Fruit fly (Drosophila melanogaster): Measurements from ENCODE around the gene Cyp6d5.

The Cyp6d5 gene

dm6 chr3R:14031531-14032414 is 2.7 kb downstream of the Cyp6d5 start, which contains the start of the genes rdx and CG3061 (continued):
- TF ChIP-seq unpg (GFP tag; optimal IDR thresholded peaks at IDR 0.05): peak; percentile 30
- TF ChIP-seq CG3847 (GFP tag; IDR thresholded peaks at IDR 0.05): peak; percentile 70
- TF ChIP-seq CG18619 (GFP tag; optimal IDR thresholded peaks at IDR 0.05): peak; percentile 40
- peak; percentile 33 for TF ChIP-seq tap (tag; optimal IDR thresholded peaks at IDR 0.05)
- TF ChIP-seq Aef1 (GFP tag; IDR thresholded peaks at IDR 0.05): peak; percentile 44; the same call in 2 of the 3 replicates
- peak; percentile 28; the same call in 1 of the 2 replicates for TF ChIP-seq sisA (GFP tag; IDR thresholded peaks at IDR 0.05)
- no peak for TF ChIP-seq ro (GFP tag; IDR thresholded peaks at IDR 0.05)
- no peak for TF ChIP-seq Ets97D (GFP tag; optimal IDR thresholded peaks at IDR 0.05)
- 0 out of 2 replicates have a peak, but pooled peaks have one; percentile 6 for TF ChIP-seq ranshi (GFP tag; IDR thresholded peaks at IDR 0.05)
- peak; percentile 19; the same call in 1 of the 2 replicates for TF ChIP-seq amos (GFP tag; IDR thresholded peaks at IDR 0.05; ENCODE audit: partially characterized antibody)
- no peak for TF ChIP-seq psq (GFP tag; optimal IDR thresholded peaks at IDR 0.05)
- no peak for TF ChIP-seq NC2α (GFP tag; optimal IDR thresholded peaks at IDR 0.05)
- TF ChIP-seq CG30431 (GFP tag; optimal IDR thresholded peaks at IDR 0.05): peak; percentile 31
- TF ChIP-seq sd (tag; optimal IDR thresholded peaks at IDR 0.05): no peak
- TF ChIP-seq CG15479 (GFP tag; optimal IDR thresholded peaks at IDR 0.05): peak; percentile 84
- no peak for TF ChIP-seq bab2 (GFP tag; optimal IDR thresholded peaks at IDR 0.05)
- TF ChIP-seq salm (tag; optimal IDR thresholded peaks at IDR 0.05): no peak
- no peak for TF ChIP-seq CG7786 (GFP tag; optimal IDR thresholded peaks at IDR 0.05)
- TF ChIP-seq Mrtf (GFP tag; IDR thresholded peaks at IDR 0.05): no peak
- no peak for TF ChIP-seq kah (GFP tag; optimal IDR thresholded peaks at IDR 0.05)
- no peak for TF ChIP-seq dati (GFP tag; IDR thresholded peaks at IDR 0.05)
- TF ChIP-seq Bgb (GFP tag; IDR thresholded peaks at IDR 0.05; ENCODE audit: partially characterized antibody): peak; percentile 44; the same call in 1 of the 2 replicates
- TF ChIP-seq Trl (optimal IDR thresholded peaks at IDR 0.05): peak in 1 of 2 experiments; percentile 21
- TF ChIP-seq Trl (GFP tag; optimal IDR thresholded peaks at IDR 0.05): no peak
- peak; percentile 99 for TF ChIP-seq cg (GFP tag; optimal IDR thresholded peaks at IDR 0.05)
- peak; percentile 75 for TF ChIP-seq Ptx1 (GFP tag; IDR thresholded peaks at IDR 0.05)
- TF ChIP-seq CG11398 (GFP tag; optimal IDR thresholded peaks at IDR 0.05): no peak
- peak; percentile 59 for TF ChIP-seq CG10147 (GFP tag; optimal IDR thresholded peaks at IDR 0.05)
- peak; percentile 43 for TF ChIP-seq Blimp-1 (GFP tag; optimal IDR thresholded peaks at IDR 0.05)
- TF ChIP-seq CG8089 (GFP tag; optimal IDR thresholded peaks at IDR 0.05): no peak
- TF ChIP-seq CG8478 (optimal IDR thresholded peaks at IDR 0.05): peak; percentile 98
- peak; percentile 5 for TF ChIP-seq CG3065 (GFP tag; optimal IDR thresholded peaks at IDR 0.05)
- peak; percentile 81 for TF ChIP-seq Abd-B (GFP tag; optimal IDR thresholded peaks at IDR 0.05)
- 0 out of 3 replicates have a peak, but pooled peaks have one; percentile 10 for TF ChIP-seq Opbp (GFP tag; IDR thresholded peaks at IDR 0.05; ENCODE audit: partially characterized antibody)
- no peak for TF ChIP-seq stc (GFP tag; IDR thresholded peaks at IDR 0.05)
- TF ChIP-seq maf-S (GFP tag; optimal IDR thresholded peaks at IDR 0.05): no peak
- no peak for TF ChIP-seq CG16779 (GFP tag; IDR thresholded peaks at IDR 0.05)
- no peak for TF ChIP-seq CG6791 (GFP tag; IDR thresholded peaks at IDR 0.05; ENCODE audit: partially characterized antibody)
- no peak for TF ChIP-seq CG31365 (tag; optimal IDR thresholded peaks at IDR 0.05)
- TF ChIP-seq CG9932 (GFP tag; IDR thresholded peaks at IDR 0.05): peak; percentile 82
- TF ChIP-seq CG2199 (GFP tag; IDR thresholded peaks at IDR 0.05): no peak
- peak; percentile 2 to 60 for TF ChIP-seq Hr51 (GFP tag; optimal IDR thresholded peaks at IDR 0.05)
- peak; percentile 71 for TF ChIP-seq trem (tag; optimal IDR thresholded peaks at IDR 0.05)
- peak; percentile 54 for TF ChIP-seq CG9437 (GFP tag; optimal IDR thresholded peaks at IDR 0.05)
- TF ChIP-seq CG6272 (GFP tag; IDR thresholded peaks at IDR 0.05): 0 out of 2 replicates have a peak, but pooled peaks have one; percentile 27
- TF ChIP-seq CG6689 (GFP tag; IDR thresholded peaks at IDR 0.05): peak; percentile 19; the same call in 1 of the 2 replicates
- no peak for TF ChIP-seq Side (GFP tag; optimal IDR thresholded peaks at IDR 0.05)
- peak; percentile 45 for TF ChIP-seq CG10654 (GFP tag; optimal IDR thresholded peaks at IDR 0.05)
- no peak for TF ChIP-seq HLH4C (GFP tag; IDR thresholded peaks at IDR 0.05; ENCODE audit: partially characterized antibody)

Data from whole organism, embryonic.